Worm (Caenorhabditis elegans) whole organism, L2 larva: ENCODE results near the gene Y7A5A.7.

Experiments used
- ceh-82 ChIP-seq: fragments of 150-350 bp; optimal IDR thresholded peaks from 2 replicates; lab custom pipeline; 2014; ENCODE audit warnings: missing biosample characterization, missing genetic modification characterization
- elt-3 ChIP-seq: sonication (generic microtip); optimal IDR thresholded peaks from 2 replicates; lab custom pipeline; 2017; ENCODE audit warnings: missing biosample characterization, missing genetic modification characterization
- fos-1 ChIP-seq: fragments of 150-350 bp; optimal IDR thresholded peaks from 2 replicates; lab custom pipeline; 2014; ENCODE audit warnings: missing biosample characterization, missing genetic modification characterization
- lin-11 ChIP-seq: fragments of 150-350 bp; sonication (generic microtip); optimal IDR thresholded peaks from 2 replicates; lab custom pipeline; 2014; ENCODE audit warnings: missing biosample characterization, missing genetic modification characterization, inconsistent platforms, mixed read lengths
- nhr-12 ChIP-seq: fragments of 150-350 bp; optimal IDR thresholded peaks from 2 replicates; lab custom pipeline; 2014; ENCODE audit warnings: missing biosample characterization, missing genetic modification characterization
- nhr-25 ChIP-seq: fragments of 150-350 bp; sonication (generic microtip); optimal IDR thresholded peaks from 3 replicates; lab custom pipeline; 2014; ENCODE audit warnings: missing biosample characterization, missing genetic modification characterization
- nhr-77 ChIP-seq: fragments of 150-350 bp; optimal IDR thresholded peaks from 2 replicates; lab custom pipeline; 2014; ENCODE audit warnings: missing biosample characterization, missing genetic modification characterization
- unc-62 ChIP-seq: fragments of 150-350 bp; optimal IDR thresholded peaks from 2 replicates; lab custom pipeline; 2014; ENCODE audit warnings: missing biosample characterization, missing genetic modification reagents, missing genetic modification characterization
- ztf-1 ChIP-seq: fragments of 200-800 bp; sonication (Bioruptor generic); conservative IDR thresholded peaks from 2 replicates; pipeline ENCODE4 v1.3.6; 2022; ENCODE audit warnings: missing genetic modification characterization, missing compliant biosample characterization

- TF ChIP-seq ceh-82 (tag; lab: Kevin White, UChicago) (no peak), ztf-1 (GFP tag; lab: Robert Waterston, UW) (no peak), unc-62 (GFP tag; lab: Kevin White, UChicago) (no peak), fos-1 (tag; lab: Kevin White, UChicago) (no peak), lin-11 (tag; lab: Kevin White, UChicago) (no peak), nhr-77 (tag; lab: Kevin White, UChicago) (no peak), elt-3 (no peak), nhr-12 (no peak), nhr-25 (tag; lab: Kevin White, UChicago) (no peak)
Observed at ce11 chrX:15804072-15804471, at the start of gene Y7A5A.7.
